Worm (Caenorhabditis elegans) whole organism, early embryonic: ENCODE data around the gene C52A10.3.
A peak's percentile ranks its signal among the peaks of the same experiment; 100 is the strongest.
"Not testable (repeated sequence)": the region's sequence is repeated elsewhere in the genome, so short reads cannot be mapped to it uniquely, and the experiment has no call there.

Experiments
- B0310.2 ChIP-seq: sonication (generic microtip); optimal IDR thresholded peaks from 2 replicates; lab custom pipeline; 2016; ENCODE audit warnings: mild to moderate bottlenecking, missing genetic modification characterization, missing compliant biosample characterization
- aly-1 ChIP-seq: sonication (generic microtip); optimal IDR thresholded peaks from 2 replicates; lab custom pipeline; 2016; ENCODE audit warnings: missing genetic modification characterization, missing compliant biosample characterization
- ama-1 ChIP-seq: fragments of 150-350 bp; optimal IDR thresholded peaks from 2 replicates; lab custom pipeline; 2014
- ceh-13 ChIP-seq: fragments of 200-800 bp; sonication (Bioruptor generic); optimal IDR thresholded peaks from 2 replicates; lab custom pipeline; 2018; ENCODE audit warnings: mild to moderate bottlenecking, missing genetic modification characterization, missing compliant biosample characterization
- ceh-36 ChIP-seq: sonication (generic microtip); optimal IDR thresholded peaks from 2 replicates; lab custom pipeline; 2016; ENCODE audit warnings: missing genetic modification characterization, inconsistent platforms, missing compliant biosample characterization
- flt-1 ChIP-seq: fragments of 200-800 bp; sonication (Bioruptor generic); IDR thresholded peaks from 2 replicates; pipeline ENCODE4 v1.3.6; 2022; ENCODE audit warnings: missing genetic modification characterization, missing compliant biosample characterization
- hmg-4 ChIP-seq: fragments of 200-800 bp; sonication (Bioruptor generic); optimal IDR thresholded peaks from 2 replicates; lab custom pipeline; 2018; ENCODE audit warnings: mild to moderate bottlenecking, missing genetic modification characterization, missing compliant biosample characterization
- tbx-37 ChIP-seq: fragments of 200-800 bp; sonication (Bioruptor generic); conservative IDR thresholded peaks from 2 replicates; pipeline ENCODE4 v1.3.6; 2022; ENCODE audit warnings: missing genetic modification reagents, missing genetic modification characterization, missing compliant biosample characterization
- tra-4 ChIP-seq: sonication (generic microtip); optimal IDR thresholded peaks from 2 replicates; lab custom pipeline; 2017; ENCODE audit warnings: missing genetic modification characterization, missing compliant biosample characterization

ce11 chrV:5284270-5284980, 45.1 kb upstream of the C52A10.3 start:
- not testable (repeated sequence) for TF ChIP-seq flt-1 (GFP tag; lab: Robert Waterston, UW); ama-1 (lab: Kevin White, UChicago); tbx-37 (GFP tag; lab: Robert Waterston, UW); aly-1 (tag; lab: Kevin White, UChicago); B0310.2 (tag; lab: Kevin White, UChicago)
- TF ChIP-seq hmg-4 (GFP tag; lab: Kevin White, UChicago): peak; percentile 74
- peak; percentile 25 for TF ChIP-seq ceh-13 (GFP tag; lab: Kevin White, UChicago)
- TF ChIP-seq ceh-36 (tag; lab: Kevin White, UChicago): peak; percentile 12
- TF ChIP-seq tra-4: peak; percentile 53
